Fruit fly (Drosophila melanogaster) whole organism, embryonic: ENCODE data around the gene CG43915.

ENCODE experiments used
- CG11456 ChIP-seq: fragments of 200-800 bp; sonication (Bioruptor generic); IDR thresholded peaks from 3 replicates; pipeline ENCODE4 v1.3.6; 2022; ENCODE audit warnings: missing biosample characterization, missing genetic modification characterization
- CG12219 ChIP-seq: fragments of 200-800 bp; sonication (Bioruptor generic); optimal IDR thresholded peaks from 3 replicates; lab custom pipeline; 2018; ENCODE audit warnings: missing biosample characterization, mild to moderate bottlenecking, missing genetic modification characterization
- CG12942 ChIP-seq: fragments of 200-800 bp; sonication (Bioruptor generic); optimal IDR thresholded peaks from 3 replicates; lab custom pipeline; 2016; ENCODE audit warnings: missing biosample characterization, missing genetic modification characterization
- CG13287 ChIP-seq: fragments of 200-800 bp; sonication (Bioruptor generic); IDR thresholded peaks from 2 replicates; pipeline ENCODE4 v1.3.6; 2022; ENCODE audit warnings: missing biosample characterization, missing genetic modification characterization; ENCODE audit not compliant: partially characterized antibody
- CG14965 ChIP-seq: fragments of 200-800 bp; sonication (Bioruptor generic); optimal IDR thresholded peaks from 2 replicates; lab custom pipeline; 2016; ENCODE audit warnings: missing biosample characterization, missing genetic modification characterization, borderline replicate concordance
- CG15696 ChIP-seq: fragments of 200-800 bp; sonication (Bioruptor generic); optimal IDR thresholded peaks from 2 replicates; lab custom pipeline; 2019; ENCODE audit warnings: missing biosample characterization, mild to moderate bottlenecking, missing genetic modification characterization, moderate library complexity
- CG1832 ChIP-seq: fragments of 200-800 bp; sonication (Bioruptor generic); optimal IDR thresholded peaks from 2 replicates; lab custom pipeline; 2017; ENCODE audit warnings: missing biosample characterization, mild to moderate bottlenecking, missing genetic modification characterization, inconsistent platforms
- CG2120 ChIP-seq: fragments of 200-800 bp; sonication (Bioruptor generic); optimal IDR thresholded peaks from 3 replicates; lab custom pipeline; 2016; ENCODE audit warnings: missing biosample characterization, missing genetic modification characterization
- CG3726 ChIP-seq: fragments of 200-800 bp; sonication (Bioruptor generic); IDR thresholded peaks from 3 replicates; pipeline ENCODE4, ENCODE4 v1.3.6; 2022; ENCODE audit warnings: missing biosample characterization, missing genetic modification characterization
- CG4707 ChIP-seq: fragments of 200-800 bp; sonication (Bioruptor generic); optimal IDR thresholded peaks from 2 replicates; lab custom pipeline; 2018; ENCODE audit warnings: missing biosample characterization, mild to moderate bottlenecking, missing genetic modification characterization, moderate library complexity
- CG5180 ChIP-seq: fragments of 200-800 bp; sonication (Bioruptor generic); optimal IDR thresholded peaks from 3 replicates; lab custom pipeline; 2017; ENCODE audit warnings: missing biosample characterization, missing genetic modification characterization, mild to moderate bottlenecking, moderate library complexity, missing genetic modification reagents
- CG9437 ChIP-seq: fragments of 200-800 bp; sonication (Bioruptor generic); optimal IDR thresholded peaks from 2 replicates; lab custom pipeline; 2018; ENCODE audit warnings: missing biosample characterization, mild to moderate bottlenecking, missing genetic modification characterization
- Chrac-16 ChIP-seq: fragments of 200-800 bp; sonication (Bioruptor generic); optimal IDR thresholded peaks from 3 replicates; lab custom pipeline; 2016; ENCODE audit warnings: missing biosample characterization, missing genetic modification characterization
- Fer3 ChIP-seq: fragments of 200-800 bp; sonication (Bioruptor generic); optimal IDR thresholded peaks from 2 replicates; lab custom pipeline; 2018; ENCODE audit warnings: missing biosample characterization, mild to moderate bottlenecking, missing genetic modification characterization, moderate library complexity
- Jarid2 ChIP-seq: fragments of 200-800 bp; sonication (Bioruptor generic); optimal IDR thresholded peaks from 3 replicates; lab custom pipeline; 2017; ENCODE audit warnings: mild to moderate bottlenecking, missing biosample characterization, missing genetic modification reagents, missing genetic modification characterization
- Mad ChIP-seq: fragments of 200-800 bp; sonication (Bioruptor generic); optimal IDR thresholded peaks from 2 replicates; lab custom pipeline; 2016; ENCODE audit warnings: missing biosample characterization, missing genetic modification characterization
- Neu2 ChIP-seq: fragments of 200-800 bp; sonication (Bioruptor generic); optimal IDR thresholded peaks from 3 replicates; lab custom pipeline; 2016; ENCODE audit warnings: missing biosample characterization, missing genetic modification characterization, borderline replicate concordance
- Nf-YC ChIP-seq: fragments of 200-800 bp; optimal IDR thresholded peaks from 3 replicates; lab custom pipeline; 2019; ENCODE audit warnings: missing biosample characterization, mild to moderate bottlenecking, missing genetic modification characterization, moderate library complexity
- Ptx1 ChIP-seq: fragments of 200-800 bp; sonication (Bioruptor generic); IDR thresholded peaks from 2 replicates; pipeline ENCODE4 v1.3.6; 2022; ENCODE audit warnings: missing biosample characterization, missing genetic modification characterization
- Sry-β ChIP-seq: fragments of 200-800 bp; sonication (Bioruptor generic); optimal IDR thresholded peaks from 2 replicates; lab custom pipeline; 2018; ENCODE audit warnings: missing biosample characterization, mild to moderate bottlenecking, missing genetic modification characterization, moderate library complexity
- Xbp1 ChIP-seq: fragments of 200-800 bp; sonication (Bioruptor generic); optimal IDR thresholded peaks from 3 replicates; lab custom pipeline; 2016; ENCODE audit warnings: missing biosample characterization, mild to moderate bottlenecking, missing genetic modification characterization
- ara ChIP-seq: fragments of 200-800 bp; sonication (Bioruptor generic); IDR thresholded peaks from 2 replicates; pipeline ENCODE4 v1.3.6; 2022; ENCODE audit warnings: missing biosample characterization, missing genetic modification characterization
- bcd ChIP-seq: fragments of 200-800 bp; sonication (Bioruptor generic); optimal IDR thresholded peaks from 2 replicates; lab custom pipeline; 2017; ENCODE audit warnings: missing biosample characterization, mild to moderate bottlenecking, missing genetic modification characterization
- bsh ChIP-seq, 2 experiments: fragments of 200-800 bp; sonication (Bioruptor generic); optimal IDR thresholded peaks; 2 replicates each; lab custom pipeline; 2017 to 2018; ENCODE audit warnings: mild to moderate bottlenecking in 2 of 2, missing biosample characterization in 2 of 2, missing genetic modification characterization in 2 of 2, moderate library complexity in 1 of 2
- cg ChIP-seq: fragments of 200-800 bp; sonication (Bioruptor generic); optimal IDR thresholded peaks from 3 replicates; lab custom pipeline; 2019; ENCODE audit warnings: missing biosample characterization, mild to moderate bottlenecking, missing genetic modification characterization, moderate library complexity
- dpn ChIP-seq, 2 experiments: fragments of 200-800 bp; sonication (Bioruptor generic); optimal IDR thresholded peaks; 3 replicates each; lab custom pipeline; 2016; ENCODE audit warnings: missing biosample characterization in 2 of 2, missing genetic modification characterization in 2 of 2
- eve ChIP-seq, 2 experiments: fragments of >200 bp; optimal IDR thresholded peaks; 2 replicates each; lab custom pipeline; 2017; ENCODE audit warnings: missing biosample characterization in 2 of 2, missing genetic modification characterization in 2 of 2
- gem ChIP-seq: fragments of 200-800 bp; sonication (Bioruptor generic); optimal IDR thresholded peaks from 2 replicates; lab custom pipeline; 2019; ENCODE audit warnings: missing biosample characterization, mild to moderate bottlenecking, missing genetic modification characterization, moderate library complexity
- grau ChIP-seq: fragments of 200-800 bp; optimal IDR thresholded peaks from 3 replicates; lab custom pipeline; 2019; ENCODE audit warnings: missing biosample characterization, mild to moderate bottlenecking, missing genetic modification characterization, moderate library complexity
- jumu ChIP-seq: fragments of 200-800 bp; sonication (Bioruptor generic); optimal IDR thresholded peaks from 3 replicates; lab custom pipeline; 2016; ENCODE audit warnings: missing biosample characterization, missing genetic modification characterization
- kni ChIP-seq: fragments of 200-800 bp; sonication (Bioruptor generic); optimal IDR thresholded peaks from 3 replicates; lab custom pipeline; 2017; ENCODE audit warnings: mild to moderate bottlenecking, missing biosample characterization, missing genetic modification reagents, missing genetic modification characterization
- luna ChIP-seq: fragments of 200-800 bp; sonication (Bioruptor generic); optimal IDR thresholded peaks from 2 replicates; lab custom pipeline; 2016; ENCODE audit warnings: missing biosample characterization, missing genetic modification characterization
- onecut ChIP-seq: fragments of 200-800 bp; sonication (Bioruptor generic); IDR thresholded peaks from 2 replicates; pipeline ENCODE4 v1.3.6; 2022; ENCODE audit warnings: missing biosample characterization, missing genetic modification characterization
- pan ChIP-seq, 4 experiments: fragments of >200 bp in 3 of 4; fragments of 200-800 bp in 1 of 4; sonication (Bioruptor generic) in 1 of 4; optimal IDR thresholded peaks in 3 of 4; IDR thresholded peaks in 1 of 4; 2 replicates each; pipeline versions ENCODE4 v1.3.6 to Lab custom; 2017 to 2022; ENCODE audit warnings: missing biosample characterization in 2 of 4, missing genetic modification characterization in 2 of 4, mixed read lengths in 1 of 4
- pum ChIP-seq: fragments of 200-800 bp; sonication (Bioruptor generic); optimal IDR thresholded peaks from 2 replicates; lab custom pipeline; 2016; ENCODE audit warnings: missing biosample characterization, missing genetic modification characterization
- ro ChIP-seq: fragments of 200-800 bp; sonication (Bioruptor generic); IDR thresholded peaks from 2 replicates; pipeline ENCODE4 v1.3.6; 2022; ENCODE audit warnings: missing biosample characterization, missing genetic modification characterization
- sim ChIP-seq: fragments of 200-800 bp; sonication (Bioruptor generic); IDR thresholded peaks from 2 replicates; pipeline ENCODE4 v1.3.6; 2022; ENCODE audit warnings: missing biosample characterization, missing genetic modification characterization
- slbo ChIP-seq: fragments of 200-800 bp; sonication (Bioruptor generic); IDR thresholded peaks from 2 replicates; pipeline ENCODE4 v1.3.6; 2022; ENCODE audit warnings: missing biosample characterization, missing genetic modification characterization
- so ChIP-seq: fragments of 200-800 bp; sonication (Bioruptor generic); IDR thresholded peaks from 3 replicates; pipeline ENCODE4 v1.3.6; 2022; ENCODE audit warnings: missing biosample characterization, missing genetic modification characterization
- sob ChIP-seq: fragments of 200-800 bp; sonication (Bioruptor generic); IDR thresholded peaks from 2 replicates; pipeline ENCODE4 v1.3.6; 2022; ENCODE audit warnings: missing biosample characterization, missing genetic modification characterization
- toy ChIP-seq: fragments of 200-800 bp; sonication (Bioruptor generic); IDR thresholded peaks from 2 replicates; pipeline ENCODE4 v1.3.6; 2022; ENCODE audit warnings: missing biosample characterization, missing genetic modification characterization

CG43915 gene

DNA sequence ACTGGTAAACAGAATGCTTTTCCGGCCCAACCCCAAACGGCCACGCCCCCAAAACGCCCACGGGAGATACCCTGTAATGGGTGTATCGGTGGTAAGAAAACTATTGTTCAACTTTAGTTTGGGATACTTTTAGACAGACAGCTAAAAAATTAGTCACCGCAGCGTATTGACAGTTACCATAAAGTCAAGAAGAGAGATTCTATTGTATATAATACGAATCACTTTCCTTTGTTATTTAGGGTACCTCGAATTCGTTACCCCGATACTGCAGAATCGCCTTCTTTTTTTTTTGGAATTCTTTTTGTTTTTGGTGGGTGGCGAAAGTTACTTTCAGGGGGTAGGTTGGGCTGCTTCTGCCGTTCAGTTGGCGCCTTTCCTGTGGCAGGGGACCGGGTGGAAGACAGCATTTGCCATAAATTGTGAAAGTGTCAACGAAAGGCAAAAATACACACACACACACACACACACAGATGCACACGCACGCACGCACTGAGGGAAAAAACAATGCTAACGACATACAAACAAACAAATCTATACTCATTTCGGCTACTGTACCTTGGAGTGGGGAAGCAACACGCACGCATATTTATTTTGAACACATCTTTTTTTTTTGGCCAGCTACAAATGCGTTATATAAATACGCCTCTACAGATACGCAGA lies 2.2 kb upstream of the CG43915 start (continued):
- peak; percentile 15 for TF ChIP-seq CG9437
- peak; percentile 24 for TF ChIP-seq cg
- TF ChIP-seq Nf-YC (tag; lab: Kevin White, UChicago): no peak
- no peak for TF ChIP-seq CG4707
- no peak for TF ChIP-seq pum (GFP tag; lab: Kevin White, UChicago)
- TF ChIP-seq bsh (GFP tag; optimal IDR thresholded peaks at IDR 0.05; lab: Kevin White, UChicago): peak in 1 of 2 experiments; percentile 60
- no peak for TF ChIP-seq onecut (GFP tag; lab: Robert Waterston, UW)
- peak; percentile 39 for TF ChIP-seq bcd (GFP tag; lab: Kevin White, UChicago)
- TF ChIP-seq ara (GFP tag; lab: Robert Waterston, UW): no peak
- 0 out of 2 replicates have a peak, but pooled peaks have one; percentile 22 for TF ChIP-seq Ptx1 (GFP tag; lab: Robert Waterston, UW)
- no peak for TF ChIP-seq Neu2 (GFP tag; lab: Kevin White, UChicago)
- peak; percentile 76 for TF ChIP-seq CG2120 (GFP tag; lab: Kevin White, UChicago)
- no peak for TF ChIP-seq CG12942 (GFP tag; lab: Kevin White, UChicago)
- TF ChIP-seq Chrac-16 (GFP tag; lab: Kevin White, UChicago): peak; percentile 15
- TF ChIP-seq Jarid2: no peak
- TF ChIP-seq eve (GFP tag; optimal IDR thresholded peaks at IDR 0.05; lab: Kevin White, UChicago): peak in 1 of 2 experiments; percentile 60
- peak; percentile 9 for TF ChIP-seq CG12219 (GFP tag; lab: Kevin White, UChicago)
- no peak for TF ChIP-seq kni (GFP tag; lab: Kevin White, UChicago)
- TF ChIP-seq so (GFP tag; lab: Robert Waterston, UW): peak; percentile 35; the same call in 1 of the 3 replicates
- no peak for TF ChIP-seq CG3726 (GFP tag; lab: Robert Waterston, UW)
- peak; percentile 21 for TF ChIP-seq CG5180 (GFP tag; lab: Kevin White, UChicago)
- peak; percentile 1 for TF ChIP-seq jumu
- TF ChIP-seq ro (GFP tag; lab: Robert Waterston, UW): no peak
- no peak for TF ChIP-seq CG1832 (GFP tag; lab: Kevin White, UChicago)
- peak; percentile 25 for TF ChIP-seq Fer3 (tag; lab: Kevin White, UChicago)
- TF ChIP-seq CG15696 (tag; lab: Kevin White, UChicago): no peak
- TF ChIP-seq CG11456 (GFP tag; lab: Robert Waterston, UW): 0 out of 3 replicates have a peak, but pooled peaks have one; percentile 9
- no peak for TF ChIP-seq CG13287 (GFP tag; lab: Robert Waterston, UW)
- TF ChIP-seq CG14965: no peak
- TF ChIP-seq sim: no peak
- no peak for TF ChIP-seq pan (optimal IDR thresholded peaks at IDR 0.05; lab: Kevin White, UChicago)
- TF ChIP-seq pan (GFP tag; optimal IDR thresholded peaks at IDR 0.05 in 1 of 2, IDR thresholded peaks at IDR 0.05 in 1 of 2): peak in 1 of 2 experiments; percentile 50
- TF ChIP-seq grau (tag; lab: Kevin White, UChicago): peak; percentile 56
- no peak for TF ChIP-seq Sry-β (GFP tag; lab: Kevin White, UChicago)
- peak; percentile 35; the same call in 1 of the 2 replicates for TF ChIP-seq sob (GFP tag; lab: Robert Waterston, UW)
- TF ChIP-seq Xbp1: peak; percentile 42
- peak; percentile 2 for TF ChIP-seq Mad
- TF ChIP-seq slbo (GFP tag; lab: Robert Waterston, UW): peak; percentile 66
- peak; percentile 61 for TF ChIP-seq gem (tag; lab: Kevin White, UChicago)
- no peak for TF ChIP-seq luna (GFP tag; lab: Kevin White, UChicago)
- no peak for TF ChIP-seq toy (GFP tag; lab: Robert Waterston, UW)
- TF ChIP-seq dpn (GFP tag; optimal IDR thresholded peaks at IDR 0.05; lab: Kevin White, UChicago): peak; percentile 0 to 39
